Fruit fly (Drosophila melanogaster) S2 (cell line): ENCODE data around the gene CG42814.

Source experiments
- CG8478 ChIP-seq: fragments of >200 bp; optimal IDR thresholded peaks from 2 replicates; lab custom pipeline; 2018
- CTCF ChIP-seq, 2 experiments: fragments of >200 bp; optimal IDR thresholded peaks; 2 replicates each; lab custom pipeline; 2018

- TF ChIP-seq CG8478 (lab: Kevin White, UChicago) = no peak
- no peak for TF ChIP-seq CTCF (optimal IDR thresholded peaks at IDR 0.05; lab: Kevin White, UChicago)
Measured at dm6 chr3R:27223012-27223411, 6.3 kb downstream of the CG42814 start.
